Worm (Caenorhabditis elegans) whole organism, L4 larva: Measurements from ENCODE around the gene srx-12.

Source experiments
- F10B5.3 ChIP-seq: sonication (generic microtip); optimal IDR thresholded peaks from 2 replicates; lab custom pipeline; 2016; ENCODE audit warnings: mild to moderate bottlenecking, missing genetic modification characterization, missing compliant biosample characterization
- F26F4.8 ChIP-seq: fragments of 200-800 bp; sonication (Bioruptor generic); conservative IDR thresholded peaks from 2 replicates; pipeline ENCODE4 v1.3.6; 2022; ENCODE audit warnings: missing genetic modification characterization, missing compliant biosample characterization
- F37D6.2 ChIP-seq: sonication (generic microtip); optimal IDR thresholded peaks from 2 replicates; lab custom pipeline; 2016; ENCODE audit warnings: mild to moderate bottlenecking, missing genetic modification characterization, missing compliant biosample characterization
- F44E2.7 ChIP-seq: fragments of 200-800 bp; sonication (Bioruptor generic); IDR thresholded peaks from 2 replicates; pipeline ENCODE4 v2.1.2; 2022; ENCODE audit warnings: missing genetic modification characterization, missing compliant biosample characterization
- F49E8.2 ChIP-seq: sonication (generic microtip); optimal IDR thresholded peaks from 2 replicates; lab custom pipeline; 2016; ENCODE audit warnings: missing compliant biosample characterization, mild to moderate bottlenecking, missing genetic modification characterization, borderline replicate concordance
- ZK337.2 ChIP-seq: fragments of 200-800 bp; sonication (Bioruptor generic); IDR thresholded peaks from 2 replicates; pipeline ENCODE4 v1.3.6; 2022; ENCODE audit warnings: missing genetic modification reagents, missing genetic modification characterization, missing compliant biosample characterization
- aha-1 ChIP-seq: fragments of 150-350 bp; peaks from one replicate; lab custom pipeline; 2014; ENCODE audit warnings: missing biosample characterization, missing genetic modification characterization
- ama-1 ChIP-seq: fragments of 150-350 bp; optimal IDR thresholded peaks from 2 replicates; lab custom pipeline; 2014; ENCODE audit warnings: inconsistent platforms, mixed read lengths
- attf-4 ChIP-seq: sonication (generic microtip); optimal IDR thresholded peaks from 3 replicates; lab custom pipeline; 2017; ENCODE audit warnings: missing biosample characterization, missing genetic modification characterization
- ceh-20 ChIP-seq: fragments of 200-800 bp; sonication (Bioruptor generic); IDR thresholded peaks from 2 replicates; pipeline ENCODE4 v1.3.6; 2022; ENCODE audit warnings: missing genetic modification reagents, missing genetic modification characterization, missing compliant biosample characterization
- ceh-28 ChIP-seq: fragments of 150-350 bp; optimal IDR thresholded peaks from 2 replicates; lab custom pipeline; 2014; ENCODE audit warnings: missing biosample characterization, missing genetic modification reagents, missing genetic modification characterization
- ceh-44 ChIP-seq: fragments of 200-800 bp; sonication (Bioruptor generic); IDR thresholded peaks from 2 replicates; pipeline ENCODE4 v1.3.6; 2022; ENCODE audit warnings: missing genetic modification reagents, missing genetic modification characterization, missing compliant biosample characterization
- ctbp-1 ChIP-seq: fragments of 200-800 bp; sonication (Bioruptor generic); IDR thresholded peaks from 2 replicates; pipeline ENCODE4 v1.3.6; 2022; ENCODE audit warnings: missing genetic modification reagents, missing genetic modification characterization, missing compliant biosample characterization
- dmd-8 ChIP-seq: fragments of 200-800 bp; sonication (Bioruptor generic); IDR thresholded peaks from 2 replicates; pipeline ENCODE4 v1.3.6; 2022; ENCODE audit warnings: missing genetic modification characterization, missing compliant biosample characterization
- dmd-9 ChIP-seq: fragments of 200-800 bp; sonication (Bioruptor generic); IDR thresholded peaks from 2 replicates; pipeline ENCODE4 v1.3.6; 2022; ENCODE audit warnings: missing genetic modification reagents, missing genetic modification characterization, missing compliant biosample characterization
- egl-43 ChIP-seq: fragments of 200-800 bp; sonication (Bioruptor generic); IDR thresholded peaks from 2 replicates; pipeline ENCODE4 v1.3.6; 2022; ENCODE audit warnings: missing genetic modification reagents, missing genetic modification characterization, missing compliant biosample characterization
- fos-1 ChIP-seq: fragments of 150-350 bp; optimal IDR thresholded peaks from 2 replicates; lab custom pipeline; 2014; ENCODE audit warnings: missing biosample characterization, missing genetic modification characterization
- hif-1 ChIP-seq, 2 experiments: sonication (generic microtip); optimal IDR thresholded peaks; 2 replicates each; lab custom pipeline; 2016 to 2017; ENCODE audit warnings: missing compliant biosample characterization in 2 of 2, missing genetic modification characterization in 2 of 2, missing genetic modification reagents in 2 of 2, missing genotype in 2 of 2, mild to moderate bottlenecking in 1 of 2
- jun-1 ChIP-seq: fragments of 150-350 bp; optimal IDR thresholded peaks from 2 replicates; lab custom pipeline; 2014; ENCODE audit warnings: missing biosample characterization, missing genetic modification reagents, missing genetic modification characterization
- lin-39 ChIP-seq: fragments of 150-350 bp; optimal IDR thresholded peaks from 2 replicates; lab custom pipeline; 2014; ENCODE audit warnings: missing biosample characterization, missing genetic modification reagents, missing genetic modification characterization
- lsy-2 ChIP-seq, 2 experiments: fragments of 150-350 bp in 1 of 2; sonication (generic microtip) in 1 of 2; optimal IDR thresholded peaks; 2 replicates each; lab custom pipeline; 2014 to 2017; ENCODE audit warnings: missing biosample characterization in 2 of 2, missing genetic modification characterization in 2 of 2
- mep-1 ChIP-seq: fragments of 150-350 bp; sonication (generic microtip); optimal IDR thresholded peaks from 3 replicates; lab custom pipeline; 2014; ENCODE audit warnings: missing biosample characterization, missing genetic modification characterization
- nhr-10 ChIP-seq: fragments of 150-350 bp; optimal IDR thresholded peaks from 2 replicates; lab custom pipeline; 2014; ENCODE audit warnings: missing biosample characterization, missing genetic modification characterization
- nhr-102 ChIP-seq: sonication (generic microtip); optimal IDR thresholded peaks from 2 replicates; lab custom pipeline; 2016; ENCODE audit warnings: mild to moderate bottlenecking, missing genetic modification characterization, moderate library complexity, missing compliant biosample characterization
- nhr-237 ChIP-seq: sonication (generic microtip); optimal IDR thresholded peaks from 2 replicates; lab custom pipeline; 2017; ENCODE audit warnings: missing biosample characterization, missing genetic modification characterization
- nhr-25 ChIP-seq: sonication (generic microtip); optimal IDR thresholded peaks from 2 replicates; lab custom pipeline; 2017; ENCODE audit warnings: missing genetic modification characterization, mild to moderate bottlenecking, missing compliant biosample characterization, antibody characterized with exemption, moderate library complexity, borderline replicate concordance; ENCODE audit not compliant: insufficient read depth
- nhr-6 ChIP-seq: fragments of 150-350 bp; optimal IDR thresholded peaks from 2 replicates; lab custom pipeline; 2014; ENCODE audit warnings: missing biosample characterization, missing genetic modification characterization
- pha-4 ChIP-seq, 2 experiments: fragments of 150-350 bp in 1 of 2; fragments of 200-800 bp in 1 of 2; sonication (Bioruptor generic) in 1 of 2; IDR thresholded peaks in 1 of 2; optimal IDR thresholded peaks in 1 of 2; 2 replicates each; pipeline versions ENCODE4 v1.3.6 to Lab custom; 2014 to 2022; ENCODE audit warnings: missing genetic modification characterization in 2 of 2, missing genetic modification reagents in 2 of 2, missing biosample characterization in 1 of 2, missing compliant biosample characterization in 1 of 2
- spr-1 ChIP-seq: sonication (generic microtip); optimal IDR thresholded peaks from 2 replicates; lab custom pipeline; 2016; ENCODE audit warnings: mild to moderate bottlenecking, missing genetic modification characterization, missing compliant biosample characterization
- spr-3 ChIP-seq: fragments of 200-800 bp; sonication (Bioruptor generic); optimal IDR thresholded peaks from 2 replicates; lab custom pipeline; 2018; ENCODE audit warnings: mild to moderate bottlenecking, missing genetic modification characterization, missing compliant biosample characterization
- unc-130 ChIP-seq: sonication (generic microtip); optimal IDR thresholded peaks from 2 replicates; lab custom pipeline; 2016; ENCODE audit warnings: missing genetic modification reagents, missing genetic modification characterization, missing compliant biosample characterization
- unc-39 ChIP-seq: sonication (generic microtip); optimal IDR thresholded peaks from 2 replicates; lab custom pipeline; 2017; ENCODE audit warnings: missing biosample characterization, missing genetic modification characterization
- zag-1 ChIP-seq: fragments of 150-350 bp; optimal IDR thresholded peaks from 2 replicates; lab custom pipeline; 2014; ENCODE audit warnings: missing biosample characterization, missing genetic modification characterization
- zfp-2 ChIP-seq: sonication (generic microtip); optimal IDR thresholded peaks from 2 replicates; lab custom pipeline; 2016; ENCODE audit warnings: mild to moderate bottlenecking, missing genetic modification characterization, missing compliant biosample characterization
- zip-2 ChIP-seq: fragments of 150-350 bp; optimal IDR thresholded peaks from 2 replicates; lab custom pipeline; 2014; ENCODE audit warnings: missing biosample characterization, missing genetic modification characterization
- ztf-7 ChIP-seq: fragments of 150-350 bp; optimal IDR thresholded peaks from 2 replicates; lab custom pipeline; 2014; ENCODE audit warnings: missing biosample characterization, missing genetic modification characterization

The srx-12 gene

ce11 chrIV:1045683-1046082 lies at the start of gene srx-12:
TSS of gene srx-12 (plus strand) at chrIV:1045983.
- TF ChIP-seq pha-4 (GFP tag; IDR thresholded peaks at IDR 0.05; lab: Robert Waterston, UW), result no peak
- no peak for TF ChIP-seq pha-4 (tag; optimal IDR thresholded peaks at IDR 0.05; lab: Kevin White, UChicago)
- TF ChIP-seq dmd-9, result no peak
- TF ChIP-seq egl-43 (GFP tag; lab: Robert Waterston, UW), result no peak
- TF ChIP-seq aha-1 (tag; lab: Kevin White, UChicago), result peak; percentile 22

ce11 chrIV:998914-999313 lies 46.9 kb upstream of the srx-12 start, which contains the start of gene Y55F3AM.5:
TSS of gene Y55F3AM.5 (plus strand) at chrIV:999214.
- no peak for TF ChIP-seq fos-1 (tag; lab: Kevin White, UChicago)
- no peak for TF ChIP-seq spr-1 (tag; lab: Kevin White, UChicago)
- peak; percentile 17 for TF ChIP-seq aha-1 (tag; lab: Kevin White, UChicago)

ce11 chrIV:999675-1000074 lies 46.1 kb upstream of the srx-12 start:
- TF ChIP-seq ceh-28 (tag; lab: Kevin White, UChicago) (peak; percentile 99), lin-39 (no peak)

ce11 chrIV:1000441-1000840 lies 45.3 kb upstream of the srx-12 start:
- TF ChIP-seq nhr-25, result no peak
- no peak for TF ChIP-seq zip-2 (tag; lab: Kevin White, UChicago)
- no peak for TF ChIP-seq mep-1 (tag; lab: Kevin White, UChicago)
- TF ChIP-seq egl-43 (GFP tag; lab: Robert Waterston, UW), result no peak
- TF ChIP-seq F10B5.3 (tag; lab: Kevin White, UChicago), result no peak
- TF ChIP-seq lsy-2 (tag; optimal IDR thresholded peaks at IDR 0.05; lab: Kevin White, UChicago), result no peak
- TF ChIP-seq ceh-28 (tag; lab: Kevin White, UChicago), result peak; percentile 97
- no peak for TF ChIP-seq F44E2.7 (GFP tag; lab: Robert Waterston, UW)

ce11 chrIV:1005761-1006160 lies 40.0 kb upstream of the srx-12 start, which contains the start of gene immp-2:
TSS of gene immp-2 (minus strand) at chrIV:1005861.
- TF ChIP-seq F26F4.8 (GFP tag; lab: Robert Waterston, UW) (no peak), attf-4 (tag; lab: Kevin White, UChicago) (no peak), zfp-2 (tag; lab: Kevin White, UChicago) (no peak), zag-1 (no peak), ama-1 (no peak), F49E8.2 (tag; lab: Kevin White, UChicago) (no peak), hif-1 (tag; optimal IDR thresholded peaks at IDR 0.05; lab: Kevin White, UChicago) (no peak), unc-130 (no peak), unc-39 (tag; lab: Kevin White, UChicago) (no peak), nhr-102 (tag; lab: Kevin White, UChicago) (no peak), ceh-20 (GFP tag; lab: Robert Waterston, UW) (no peak), F37D6.2 (no peak), spr-3 (GFP tag; lab: Kevin White, UChicago) (no peak), dmd-8 (GFP tag; lab: Robert Waterston, UW) (no peak), ctbp-1 (GFP tag; lab: Robert Waterston, UW) (no peak)

- TF ChIP-seq nhr-237 (tag; lab: Kevin White, UChicago) (no peak), ZK337.2 (GFP tag; lab: Robert Waterston, UW) (no peak), nhr-6 (tag; lab: Kevin White, UChicago) (no peak), nhr-10 (tag; lab: Kevin White, UChicago) (no peak), ztf-7 (tag; lab: Kevin White, UChicago) (no peak), jun-1 (tag; lab: Kevin White, UChicago) (no peak), aha-1 (tag; lab: Kevin White, UChicago) (peak; percentile 6), ceh-44 (GFP tag; lab: Robert Waterston, UW) (no peak), ceh-28 (tag; lab: Kevin White, UChicago) (peak; percentile 83)
These were observed 39.1 kb upstream of the srx-12 start for ce11 chrIV:1006662-1007061.
